Worm (Caenorhabditis elegans) whole organism, L2 larva: ENCODE measurements around the gene Y67H2A.2.

Source experiments
- C34F6.9 ChIP-seq: fragments of 150-350 bp; optimal IDR thresholded peaks from 2 replicates; lab custom pipeline; 2014; ENCODE audit warnings: missing biosample characterization, missing genetic modification characterization
- F13H6.1 ChIP-seq: sonication (generic microtip); optimal IDR thresholded peaks from 2 replicates; lab custom pipeline; 2016; ENCODE audit warnings: missing genetic modification characterization, missing compliant biosample characterization
- R02D3.7 ChIP-seq: fragments of 150-350 bp; optimal IDR thresholded peaks from 2 replicates; lab custom pipeline; 2014; ENCODE audit warnings: missing biosample characterization, missing genetic modification characterization
- Y55F3AM.14 ChIP-seq: fragments of 200-800 bp; sonication (Bioruptor generic); optimal IDR thresholded peaks from 2 replicates; lab custom pipeline; 2018; ENCODE audit warnings: mild to moderate bottlenecking, missing genetic modification characterization, missing compliant biosample characterization
- ZK546.5 ChIP-seq: sonication (generic microtip); optimal IDR thresholded peaks from 2 replicates; lab custom pipeline; 2017; ENCODE audit warnings: missing biosample characterization, missing genetic modification characterization
- ama-1 ChIP-seq: fragments of 150-350 bp; optimal IDR thresholded peaks from 2 replicates; lab custom pipeline; 2018; ENCODE audit warnings: inconsistent platforms
- blmp-1 ChIP-seq: sonication (generic microtip); optimal IDR thresholded peaks from 2 replicates; lab custom pipeline; 2017; ENCODE audit warnings: missing genetic modification characterization, mild to moderate bottlenecking, missing compliant biosample characterization, antibody characterized with exemption, moderate library complexity; ENCODE audit not compliant: insufficient read depth
- ceh-16 ChIP-seq: fragments of 150-350 bp; optimal IDR thresholded peaks from 2 replicates; lab custom pipeline; 2014; ENCODE audit warnings: missing biosample characterization, missing genetic modification characterization
- ceh-82 ChIP-seq: fragments of 150-350 bp; optimal IDR thresholded peaks from 2 replicates; lab custom pipeline; 2014; ENCODE audit warnings: missing biosample characterization, missing genetic modification characterization
- dmd-4 ChIP-seq: sonication (generic microtip); optimal IDR thresholded peaks from 2 replicates; lab custom pipeline; 2017; ENCODE audit warnings: missing biosample characterization, missing genetic modification characterization
- egl-27 ChIP-seq: sonication (generic microtip); optimal IDR thresholded peaks from 3 replicates; lab custom pipeline; 2017; ENCODE audit warnings: missing biosample characterization, missing genetic modification reagents, missing genetic modification characterization
- elt-1 ChIP-seq: fragments of 150-350 bp; optimal IDR thresholded peaks from 2 replicates; lab custom pipeline; 2014; ENCODE audit warnings: missing biosample characterization, missing genetic modification characterization
- elt-3 ChIP-seq: sonication (generic microtip); optimal IDR thresholded peaks from 2 replicates; lab custom pipeline; 2017; ENCODE audit warnings: missing biosample characterization, missing genetic modification characterization
- fos-1 ChIP-seq: fragments of 150-350 bp; optimal IDR thresholded peaks from 2 replicates; lab custom pipeline; 2014; ENCODE audit warnings: missing biosample characterization, missing genetic modification characterization
- gmeb-1 ChIP-seq: fragments of 150-350 bp; optimal IDR thresholded peaks from 2 replicates; lab custom pipeline; 2014; ENCODE audit warnings: missing biosample characterization, missing genetic modification characterization
- lin-11 ChIP-seq: fragments of 150-350 bp; sonication (generic microtip); optimal IDR thresholded peaks from 2 replicates; lab custom pipeline; 2014; ENCODE audit warnings: missing biosample characterization, missing genetic modification characterization, inconsistent platforms, mixed read lengths
- lin-13 ChIP-seq: fragments of 150-350 bp; optimal IDR thresholded peaks from 2 replicates; lab custom pipeline; 2014; ENCODE audit warnings: missing biosample characterization, missing genetic modification reagents, missing genetic modification characterization
- lin-39 ChIP-seq: fragments of 150-350 bp; optimal IDR thresholded peaks from 2 replicates; lab custom pipeline; 2014; ENCODE audit warnings: missing biosample characterization, missing genetic modification reagents, missing genetic modification characterization
- lsy-2 ChIP-seq, 2 experiments: fragments of 150-350 bp in 1 of 2; sonication (generic microtip) in 1 of 2; optimal IDR thresholded peaks; 2 replicates each; lab custom pipeline; 2014 to 2017; ENCODE audit warnings: missing biosample characterization in 2 of 2, missing genetic modification characterization in 2 of 2
- mab-5 ChIP-seq: fragments of 150-350 bp; optimal IDR thresholded peaks from 2 replicates; lab custom pipeline; 2014; ENCODE audit warnings: missing biosample characterization, missing genetic modification characterization
- mbf-1 ChIP-seq: sonication (generic microtip); optimal IDR thresholded peaks from 2 replicates; lab custom pipeline; 2017; ENCODE audit warnings: missing biosample characterization, missing genetic modification characterization
- nhr-10 ChIP-seq: sonication (generic microtip); optimal IDR thresholded peaks from 2 replicates; lab custom pipeline; 2017; ENCODE audit warnings: missing biosample characterization, missing genetic modification characterization
- nhr-11 ChIP-seq: fragments of 150-350 bp; optimal IDR thresholded peaks from 2 replicates; lab custom pipeline; 2014; ENCODE audit warnings: missing biosample characterization, missing genetic modification characterization
- nhr-12 ChIP-seq: fragments of 150-350 bp; optimal IDR thresholded peaks from 2 replicates; lab custom pipeline; 2014; ENCODE audit warnings: missing biosample characterization, missing genetic modification characterization
- nhr-129 ChIP-seq: fragments of 150-350 bp; optimal IDR thresholded peaks from 2 replicates; lab custom pipeline; 2014; ENCODE audit warnings: missing biosample characterization, missing genetic modification characterization
- nhr-21 ChIP-seq: fragments of 150-350 bp; optimal IDR thresholded peaks from 2 replicates; lab custom pipeline; 2014; ENCODE audit warnings: missing biosample characterization, missing genetic modification characterization
- nhr-23 ChIP-seq: fragments of 150-350 bp; optimal IDR thresholded peaks from 2 replicates; lab custom pipeline; 2014; ENCODE audit warnings: missing biosample characterization, missing genetic modification reagents, missing genetic modification characterization
- nhr-25 ChIP-seq: fragments of 150-350 bp; sonication (generic microtip); optimal IDR thresholded peaks from 3 replicates; lab custom pipeline; 2014; ENCODE audit warnings: missing biosample characterization, missing genetic modification characterization
- nhr-6 ChIP-seq: fragments of 150-350 bp; optimal IDR thresholded peaks from 2 replicates; lab custom pipeline; 2014; ENCODE audit warnings: missing biosample characterization, missing genetic modification characterization
- nhr-77 ChIP-seq: fragments of 150-350 bp; optimal IDR thresholded peaks from 2 replicates; lab custom pipeline; 2014; ENCODE audit warnings: missing biosample characterization, missing genetic modification characterization
- peb-1 ChIP-seq: fragments of 150-350 bp; optimal IDR thresholded peaks from 2 replicates; lab custom pipeline; 2014; ENCODE audit warnings: missing biosample characterization, missing genetic modification characterization
- sem-4 ChIP-seq: fragments of 150-350 bp; optimal IDR thresholded peaks from 2 replicates; lab custom pipeline; 2014; ENCODE audit warnings: missing biosample characterization, missing genetic modification reagents, missing genetic modification characterization
- sma-3 ChIP-seq: sonication (generic microtip); optimal IDR thresholded peaks from 2 replicates; lab custom pipeline; 2016; ENCODE audit warnings: missing genetic modification reagents, missing genetic modification characterization, missing compliant biosample characterization
- sma-9 ChIP-seq, 2 experiments: fragments of 150-350 bp in 1 of 2; sonication (generic microtip) in 1 of 2; optimal IDR thresholded peaks; 2 replicates each; lab custom pipeline; 2014 to 2016; ENCODE audit warnings: missing genetic modification characterization in 2 of 2, mild to moderate bottlenecking in 1 of 2, missing biosample characterization in 1 of 2, missing compliant biosample characterization in 1 of 2, missing genetic modification reagents in 1 of 2, moderate library complexity in 1 of 2
- snpc-4 ChIP-seq: fragments of 150-350 bp; optimal IDR thresholded peaks from 2 replicates; lab custom pipeline; 2014; ENCODE audit warnings: missing biosample characterization, missing genetic modification characterization
- unc-39 ChIP-seq: fragments of 150-350 bp; optimal IDR thresholded peaks from 2 replicates; lab custom pipeline; 2014; ENCODE audit warnings: missing biosample characterization, missing genetic modification characterization
- unc-55 ChIP-seq: fragments of 150-350 bp; sonication (generic microtip); optimal IDR thresholded peaks from 3 replicates; lab custom pipeline; 2014; ENCODE audit warnings: missing biosample characterization, missing genetic modification reagents, missing genetic modification characterization
- zag-1 ChIP-seq: fragments of 150-350 bp; optimal IDR thresholded peaks from 2 replicates; lab custom pipeline; 2014; ENCODE audit warnings: missing biosample characterization, missing genetic modification characterization
- ztf-1 ChIP-seq: fragments of 200-800 bp; sonication (Bioruptor generic); conservative IDR thresholded peaks from 2 replicates; pipeline ENCODE4 v1.3.6; 2022; ENCODE audit warnings: missing genetic modification characterization, missing compliant biosample characterization
- ztf-11 ChIP-seq: sonication (generic microtip); optimal IDR thresholded peaks from 2 replicates; lab custom pipeline; 2017; ENCODE audit warnings: missing biosample characterization, missing genetic modification characterization
- ztf-4 ChIP-seq: fragments of 150-350 bp; optimal IDR thresholded peaks from 2 replicates; lab custom pipeline; 2014; ENCODE audit warnings: missing biosample characterization, missing genetic modification characterization

The Y67H2A.2 gene

ce11 chrIV:13299648-13300047 lies 2.0 kb upstream of the Y67H2A.2 start:
- TF ChIP-seq dmd-4 (tag; lab: Kevin White, UChicago) (no peak), lin-39 (tag; lab: Kevin White, UChicago) (no peak), ZK546.5 (tag; lab: Kevin White, UChicago) (no peak), gmeb-1 (no peak), ztf-11 (tag; lab: Kevin White, UChicago) (no peak), nhr-11 (no peak), nhr-129 (no peak), elt-3 (tag; lab: Kevin White, UChicago) (no peak), elt-1 (tag; lab: Kevin White, UChicago) (no peak), ztf-1 (GFP tag; lab: Robert Waterston, UW) (no peak), nhr-21 (tag; lab: Kevin White, UChicago) (no peak)

DNA sequence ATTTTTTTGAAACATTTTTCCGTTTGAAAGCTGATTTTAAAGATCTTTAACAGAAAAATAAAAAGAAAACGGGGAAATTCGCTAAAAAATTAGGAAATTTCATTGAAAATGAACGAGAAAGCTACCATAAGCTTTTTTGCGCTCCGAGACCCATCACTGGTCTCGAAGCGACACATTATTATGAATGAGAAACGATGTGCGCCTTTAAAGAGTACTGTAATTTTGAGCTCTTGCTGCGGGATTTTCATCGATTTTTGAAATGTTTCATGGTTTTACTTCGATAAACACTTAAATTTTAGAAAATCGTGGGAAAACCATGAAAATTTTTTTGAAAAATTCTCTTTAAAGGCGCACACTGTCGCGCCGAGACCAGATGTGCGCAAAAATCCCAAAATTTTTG lies 7.4 kb downstream of the Y67H2A.2 start:
- TF ChIP-seq lin-13 (GFP tag; lab: Kevin White, UChicago) (no peak), egl-27 (tag; lab: Kevin White, UChicago) (no peak), ceh-82 (tag; lab: Kevin White, UChicago) (no peak), mab-5 (tag; lab: Kevin White, UChicago) (no peak), lin-11 (tag; lab: Kevin White, UChicago) (no peak), dmd-4 (tag; lab: Kevin White, UChicago) (no peak), elt-3 (tag; lab: Kevin White, UChicago) (no peak), mbf-1 (tag; lab: Kevin White, UChicago) (no peak), ama-1 (lab: Kevin White, UChicago) (no peak), nhr-23 (tag; lab: Kevin White, UChicago) (no peak), nhr-10 (tag; lab: Kevin White, UChicago) (no peak), ztf-1 (GFP tag; lab: Robert Waterston, UW) (no peak), ztf-11 (tag; lab: Kevin White, UChicago) (no peak), blmp-1 (tag; lab: Kevin White, UChicago) (no peak), nhr-12 (no peak), nhr-11 (no peak), sem-4 (tag; lab: Kevin White, UChicago) (no peak)

DNA sequence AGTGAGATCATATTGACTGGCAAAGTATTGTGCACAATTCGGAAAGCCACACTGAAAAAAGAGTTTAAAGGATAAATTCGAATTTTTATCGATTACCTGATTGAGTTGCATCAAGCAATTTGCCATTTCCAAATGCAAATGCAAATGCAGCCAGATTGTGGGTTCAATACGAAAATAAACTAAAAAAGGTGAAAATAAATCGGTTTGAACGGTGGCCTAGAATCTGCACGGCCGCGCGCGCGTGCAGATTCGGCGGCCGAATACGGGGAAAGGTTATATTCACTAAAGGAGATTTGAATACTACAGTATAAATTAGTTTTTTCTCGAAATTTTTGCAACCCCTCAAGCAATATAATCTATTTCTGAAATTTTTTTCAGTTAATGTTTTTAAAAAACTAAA lies 8.3 kb downstream of the Y67H2A.2 start, which contains the start of gene Y67H2A.10:
Gene Y67H2A.10 (minus strand): TSS at position 184 of the 400 bp plus-strand sequence.
- TF ChIP-seq C34F6.9 (tag; lab: Kevin White, UChicago) (peak; percentile 49), elt-3 (tag; lab: Kevin White, UChicago) (no peak), fos-1 (no peak), nhr-129 (peak; percentile 13), peb-1 (no peak), snpc-4 (tag; lab: Kevin White, UChicago) (no peak), nhr-21 (tag; lab: Kevin White, UChicago) (no peak), mab-5 (tag; lab: Kevin White, UChicago) (no peak), unc-55 (GFP tag; lab: Kevin White, UChicago) (peak; percentile 18)

- TF ChIP-seq F13H6.1 (tag; lab: Kevin White, UChicago) (no peak), sma-3 (GFP tag; lab: Kevin White, UChicago) (no peak), ZK546.5 (tag; lab: Kevin White, UChicago) (no peak), dmd-4 (tag; lab: Kevin White, UChicago) (no peak), nhr-11 (no peak)
Observed at ce11 chrIV:13282778-13283177, 14.8 kb downstream of the Y67H2A.2 start, which contains the start of gene cpsf-3. Gene cpsf-3 (minus strand): TSS chrIV:13282878.

DNA sequence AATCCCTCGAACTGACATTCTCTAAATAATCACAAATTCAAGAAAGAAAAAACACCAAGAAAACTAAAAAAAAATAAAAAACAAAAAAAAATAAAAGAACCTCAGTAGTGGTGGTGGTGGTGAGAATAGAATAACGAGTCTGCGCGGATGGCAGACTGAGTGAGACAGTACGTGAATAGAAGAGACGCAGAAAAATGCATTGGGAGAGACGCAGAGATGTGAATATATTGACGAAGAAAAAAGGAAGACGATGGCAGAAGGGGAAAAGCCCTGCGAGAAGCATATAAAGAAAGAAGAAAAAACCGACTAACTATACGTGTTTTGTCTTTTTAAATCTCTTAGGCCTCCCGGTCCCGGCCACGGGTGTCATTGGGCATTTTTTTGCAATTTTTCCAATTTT lies 25.1 kb downstream of the Y67H2A.2 start, which contains the start of gene unc-26:
Gene unc-26 (minus strand): TSS at position 23 of the 400 bp plus-strand sequence.
- TF ChIP-seq unc-39 (tag; lab: Kevin White, UChicago): no peak
- TF ChIP-seq ceh-16 (tag; lab: Kevin White, UChicago): no peak
- TF ChIP-seq C34F6.9 (tag; lab: Kevin White, UChicago): peak; percentile 40
- TF ChIP-seq elt-3 (tag; lab: Kevin White, UChicago): no peak
- no peak for TF ChIP-seq Y55F3AM.14 (GFP tag; lab: Kevin White, UChicago)
- TF ChIP-seq dmd-4 (tag; lab: Kevin White, UChicago): no peak
- TF ChIP-seq nhr-129: peak; percentile 59
- TF ChIP-seq unc-55 (GFP tag; lab: Kevin White, UChicago): peak; percentile 82
- peak; percentile 31 for TF ChIP-seq zag-1 (tag; lab: Kevin White, UChicago)
- TF ChIP-seq ama-1 (lab: Kevin White, UChicago): no peak
- peak; percentile 10 for TF ChIP-seq F13H6.1 (tag; lab: Kevin White, UChicago)
- no peak for TF ChIP-seq nhr-77 (tag; lab: Kevin White, UChicago)
- TF ChIP-seq lin-39 (tag; lab: Kevin White, UChicago): no peak
- no peak for TF ChIP-seq sma-3 (GFP tag; lab: Kevin White, UChicago)
- no peak for TF ChIP-seq nhr-25 (tag; lab: Kevin White, UChicago)
- TF ChIP-seq ceh-82 (tag; lab: Kevin White, UChicago): no peak
- TF ChIP-seq lsy-2 (tag; optimal IDR thresholded peaks at IDR 0.05; lab: Kevin White, UChicago): peak in 1 of 2 experiments; percentile 60
- TF ChIP-seq fos-1: no peak
- TF ChIP-seq mab-5 (tag; lab: Kevin White, UChicago): peak; percentile 35
- no peak for TF ChIP-seq nhr-6
- TF ChIP-seq nhr-10 (tag; lab: Kevin White, UChicago): no peak
- no peak for TF ChIP-seq ztf-4 (tag; lab: Kevin White, UChicago)
- TF ChIP-seq snpc-4 (tag; lab: Kevin White, UChicago): no peak
- no peak for TF ChIP-seq egl-27 (tag; lab: Kevin White, UChicago)
- TF ChIP-seq sma-9 (GFP tag; optimal IDR thresholded peaks at IDR 0.05; lab: Kevin White, UChicago): no peak
- no peak for TF ChIP-seq sma-9 (tag; optimal IDR thresholded peaks at IDR 0.05; lab: Kevin White, UChicago)
- no peak for TF ChIP-seq R02D3.7
- no peak for TF ChIP-seq lin-11 (tag; lab: Kevin White, UChicago)
